Worm (Caenorhabditis elegans) whole organism, mixed stage, embryonic: Measurements from ENCODE around the gene mfsd-13.2.
A peak's percentile ranks its signal among the peaks of the same experiment; 100 is the strongest.

Source experiments
- M03D4.4 ChIP-seq: sonication (generic microtip); optimal IDR thresholded peaks from 2 replicates; lab custom pipeline; 2017; ENCODE audit warnings: mild to moderate bottlenecking, missing genetic modification characterization, missing compliant biosample characterization
- bed-3 ChIP-seq: fragments of 200-800 bp; sonication (Bioruptor generic); optimal IDR thresholded peaks from 3 replicates; lab custom pipeline; 2018; ENCODE audit warnings: mild to moderate bottlenecking, missing genetic modification characterization, moderate library complexity, missing compliant biosample characterization
- blmp-1 ChIP-seq: fragments of 150-350 bp; optimal IDR thresholded peaks from 2 replicates; lab custom pipeline; 2014; ENCODE audit warnings: missing biosample characterization, missing genetic modification characterization
- ceh-39 ChIP-seq: fragments of 150-350 bp; optimal IDR thresholded peaks from 2 replicates; lab custom pipeline; 2014; ENCODE audit warnings: missing biosample characterization, missing genetic modification characterization
- ceh-43 ChIP-seq: fragments of 200-800 bp; sonication (Bioruptor generic); optimal IDR thresholded peaks from 2 replicates; lab custom pipeline; 2018; ENCODE audit warnings: mild to moderate bottlenecking, missing genetic modification characterization, moderate library complexity, missing compliant biosample characterization
- ceh-83 ChIP-seq: fragments of 200-800 bp; sonication (Bioruptor generic); optimal IDR thresholded peaks from 2 replicates; lab custom pipeline; 2018; ENCODE audit warnings: mild to moderate bottlenecking, missing genetic modification characterization, missing compliant biosample characterization
- ces-1 ChIP-seq: fragments of 150-350 bp; optimal IDR thresholded peaks from 2 replicates; lab custom pipeline; 2014; ENCODE audit warnings: missing biosample characterization, missing genetic modification reagents, missing genetic modification characterization
- cnd-1 ChIP-seq: fragments of 200-800 bp; sonication (Bioruptor generic); optimal IDR thresholded peaks from 2 replicates; lab custom pipeline; 2018; ENCODE audit warnings: mild to moderate bottlenecking, missing genetic modification characterization, missing compliant biosample characterization
- drap-1 ChIP-seq: fragments of 200-800 bp; sonication (Bioruptor generic); optimal IDR thresholded peaks from 3 replicates; lab custom pipeline; 2018; ENCODE audit warnings: mild to moderate bottlenecking, missing genetic modification characterization, missing compliant biosample characterization
- elt-1 ChIP-seq: sonication (generic microtip); optimal IDR thresholded peaks from 2 replicates; lab custom pipeline; 2017; ENCODE audit warnings: missing genetic modification characterization, mild to moderate bottlenecking, missing compliant biosample characterization, antibody characterized with exemption, moderate library complexity, borderline replicate concordance; ENCODE audit not compliant: insufficient read depth
- elt-3 ChIP-seq: fragments of 150-350 bp; optimal IDR thresholded peaks from 2 replicates; lab custom pipeline; 2014; ENCODE audit warnings: missing biosample characterization, missing genetic modification characterization
- flh-1 ChIP-seq: fragments of 200-800 bp; sonication (Bioruptor generic); optimal IDR thresholded peaks from 2 replicates; lab custom pipeline; 2018; ENCODE audit warnings: mild to moderate bottlenecking, missing genetic modification characterization, moderate library complexity, missing compliant biosample characterization
- ham-2 ChIP-seq: fragments of 200-800 bp; sonication (Bioruptor generic); optimal IDR thresholded peaks from 2 replicates; lab custom pipeline; 2018; ENCODE audit warnings: mild to moderate bottlenecking, missing genetic modification characterization, missing compliant biosample characterization
- hlh-1 ChIP-seq: fragments of 150-350 bp; optimal IDR thresholded peaks from 2 replicates; lab custom pipeline; 2014; ENCODE audit warnings: missing biosample characterization, missing genetic modification reagents, missing genetic modification characterization
- lin-13 ChIP-seq: fragments of 150-350 bp; optimal IDR thresholded peaks from 2 replicates; lab custom pipeline; 2014; ENCODE audit warnings: missing biosample characterization, missing genetic modification characterization
- lin-32 ChIP-seq: fragments of 200-800 bp; sonication (Bioruptor generic); optimal IDR thresholded peaks from 2 replicates; lab custom pipeline; 2018; ENCODE audit warnings: mild to moderate bottlenecking, missing genetic modification characterization, missing compliant biosample characterization
- lsy-2 ChIP-seq: fragments of 150-350 bp; optimal IDR thresholded peaks from 2 replicates; lab custom pipeline; 2014; ENCODE audit warnings: missing biosample characterization, missing genetic modification characterization
- mab-5 ChIP-seq: fragments of 150-350 bp; optimal IDR thresholded peaks from 2 replicates; lab custom pipeline; 2014; ENCODE audit warnings: missing biosample characterization, missing genetic modification characterization
- mep-1 ChIP-seq: fragments of 150-350 bp; optimal IDR thresholded peaks from 2 replicates; lab custom pipeline; 2017; ENCODE audit warnings: missing biosample characterization, missing genetic modification reagents, missing genetic modification characterization, inconsistent platforms
- mls-2 ChIP-seq: sonication (generic microtip); optimal IDR thresholded peaks from 2 replicates; lab custom pipeline; 2016; ENCODE audit warnings: mild to moderate bottlenecking, missing genetic modification characterization, moderate library complexity, missing compliant biosample characterization
- nhr-12 ChIP-seq: fragments of 150-350 bp; optimal IDR thresholded peaks from 2 replicates; lab custom pipeline; 2014; ENCODE audit warnings: missing biosample characterization, missing genetic modification characterization
- nhr-2 ChIP-seq: fragments of 150-350 bp; optimal IDR thresholded peaks from 2 replicates; lab custom pipeline; 2014; ENCODE audit warnings: missing biosample characterization, missing genetic modification characterization
- nhr-237 ChIP-seq: fragments of 150-350 bp; optimal IDR thresholded peaks from 2 replicates; lab custom pipeline; 2014; ENCODE audit warnings: missing biosample characterization, missing genetic modification characterization
- nhr-28 ChIP-seq: fragments of 150-350 bp; optimal IDR thresholded peaks from 2 replicates; lab custom pipeline; 2014; ENCODE audit warnings: missing biosample characterization, missing genetic modification characterization
- nhr-76 ChIP-seq: sonication (generic microtip); optimal IDR thresholded peaks from 2 replicates; lab custom pipeline; 2017; ENCODE audit warnings: missing biosample characterization, missing genetic modification characterization
- pha-4 ChIP-seq: fragments of 150-350 bp; optimal IDR thresholded peaks from 2 replicates; lab custom pipeline; 2018; ENCODE audit warnings: missing biosample characterization, missing genetic modification reagents, missing genetic modification characterization
- sem-2 ChIP-seq: fragments of 200-800 bp; sonication (Bioruptor generic); optimal IDR thresholded peaks from 2 replicates; lab custom pipeline; 2018; ENCODE audit warnings: mild to moderate bottlenecking, missing genetic modification characterization, missing compliant biosample characterization
- snpc-4 ChIP-seq: fragments of 150-350 bp; optimal IDR thresholded peaks from 2 replicates; lab custom pipeline; 2014; ENCODE audit warnings: missing biosample characterization, missing genetic modification characterization
- sptf-1 ChIP-seq: sonication (generic microtip); optimal IDR thresholded peaks from 2 replicates; lab custom pipeline; 2017; ENCODE audit warnings: mild to moderate bottlenecking, missing genetic modification characterization, moderate library complexity, missing compliant biosample characterization
- tbx-8 ChIP-seq: fragments of 200-800 bp; sonication (Bioruptor generic); optimal IDR thresholded peaks from 2 replicates; lab custom pipeline; 2018; ENCODE audit warnings: mild to moderate bottlenecking, missing genetic modification characterization, moderate library complexity, missing compliant biosample characterization
- unc-120 ChIP-seq: sonication (generic microtip); optimal IDR thresholded peaks from 2 replicates; lab custom pipeline; 2017; ENCODE audit warnings: missing genetic modification characterization, missing compliant biosample characterization; ENCODE audit not compliant: poor library complexity, severe bottlenecking
- unc-39 ChIP-seq: fragments of 150-350 bp; optimal IDR thresholded peaks from 2 replicates; lab custom pipeline; 2014; ENCODE audit warnings: missing biosample characterization, missing genetic modification characterization
- unc-62 ChIP-seq: fragments of 150-350 bp; optimal IDR thresholded peaks from 2 replicates; lab custom pipeline; 2014; ENCODE audit warnings: missing biosample characterization, missing genetic modification reagents, missing genetic modification characterization
- zip-8 ChIP-seq: fragments of 150-350 bp; optimal IDR thresholded peaks from 2 replicates; lab custom pipeline; 2014; ENCODE audit warnings: missing biosample characterization, missing genetic modification characterization
- ztf-11 ChIP-seq: fragments of 150-350 bp; optimal IDR thresholded peaks from 2 replicates; lab custom pipeline; 2014; ENCODE audit warnings: missing biosample characterization, missing genetic modification characterization

mfsd-13.2 gene

DNA sequence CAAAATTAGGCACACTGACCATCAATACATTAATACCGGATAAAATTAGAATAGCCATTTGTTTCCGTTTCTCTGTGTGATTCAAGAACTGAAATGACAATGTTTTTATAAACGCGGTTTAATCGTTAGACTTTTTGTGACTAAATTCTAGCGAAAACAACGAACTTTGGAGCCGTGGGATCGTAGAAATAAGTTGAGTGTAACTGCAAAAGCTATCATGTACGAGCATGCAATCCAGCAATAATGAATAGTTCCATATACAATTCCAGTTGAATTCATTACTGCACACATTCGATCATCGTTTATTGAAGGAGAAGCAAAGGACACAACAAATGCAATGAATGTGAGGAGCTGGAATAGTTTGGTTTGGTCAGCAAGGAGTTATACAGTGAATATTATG is 20.5 kb upstream of the mfsd-13.2 start:
- TF ChIP-seq unc-62 (GFP tag; lab: Kevin White, UChicago), result no peak
- TF ChIP-seq ceh-83, result no peak
- TF ChIP-seq nhr-2 (tag; lab: Kevin White, UChicago), result no peak
- TF ChIP-seq lin-32 (GFP tag; lab: Kevin White, UChicago), result no peak
- no peak for TF ChIP-seq mep-1 (tag; lab: Kevin White, UChicago)

DNA sequence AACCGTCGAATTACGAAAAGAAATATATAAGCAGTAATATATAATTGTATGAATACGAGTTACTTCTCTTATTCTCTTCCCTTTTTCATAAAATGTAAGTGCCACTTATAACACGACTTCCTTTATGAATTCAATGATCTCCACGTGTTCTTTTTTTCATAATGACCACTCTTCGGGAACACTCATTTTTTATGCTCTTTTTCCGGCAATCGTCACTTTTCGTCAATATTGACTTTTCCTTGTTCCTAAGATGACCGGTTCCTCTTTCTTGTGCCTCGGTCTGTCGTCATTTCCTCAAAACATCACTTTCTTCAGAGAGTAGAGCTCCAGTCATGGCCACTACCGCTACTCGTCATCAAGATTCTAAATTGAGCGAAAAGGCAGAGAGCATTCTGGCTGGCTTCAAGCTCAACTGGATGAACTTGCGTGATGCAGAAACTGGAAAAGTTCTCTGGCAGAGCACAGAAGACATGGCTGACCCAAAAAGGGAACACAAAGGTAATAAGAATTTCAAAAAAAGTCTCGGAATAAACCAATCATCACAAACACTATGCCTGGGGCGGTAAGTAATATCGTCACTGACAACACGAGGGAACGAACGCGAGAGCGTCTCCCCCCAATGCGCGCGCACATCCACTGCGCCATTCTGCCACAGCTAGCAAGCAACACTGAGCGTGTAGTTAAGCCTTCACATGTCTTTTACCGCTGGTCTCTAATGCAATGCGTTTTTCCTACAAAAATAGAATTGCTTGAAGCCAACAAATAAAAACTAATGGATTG is 18.0 kb upstream of the mfsd-13.2 start, which contains the start of gene pdl-1:
pdl-1 (plus strand) TSS at position 309 of the 780 bp plus-strand sequence.
- TF ChIP-seq unc-39 (tag; lab: Kevin White, UChicago), result peak; percentile 59
- peak; percentile 93 for TF ChIP-seq sem-2
- peak; percentile 91 for TF ChIP-seq ceh-43 (GFP tag; lab: Kevin White, UChicago)
- TF ChIP-seq unc-120 (tag; lab: Kevin White, UChicago), result peak; percentile 91
- peak; percentile 78 for TF ChIP-seq tbx-8 (GFP tag; lab: Kevin White, UChicago)
- no peak for TF ChIP-seq snpc-4 (tag; lab: Kevin White, UChicago)
- peak; percentile 67 for TF ChIP-seq nhr-76 (tag; lab: Kevin White, UChicago)
- TF ChIP-seq blmp-1 (tag; lab: Kevin White, UChicago), result peak; percentile 5
- TF ChIP-seq mab-5 (tag; lab: Kevin White, UChicago), result peak; percentile 2
- peak; percentile 55 for TF ChIP-seq lin-13 (tag; lab: Kevin White, UChicago)
- peak; percentile 93 for TF ChIP-seq lin-32 (GFP tag; lab: Kevin White, UChicago)
- TF ChIP-seq ces-1 (GFP tag; lab: Kevin White, UChicago), result no peak
- TF ChIP-seq unc-62 (GFP tag; lab: Kevin White, UChicago), result peak; percentile 45
- peak; percentile 60 for TF ChIP-seq ztf-11 (tag; lab: Kevin White, UChicago)
- peak; percentile 96 for TF ChIP-seq M03D4.4 (tag; lab: Kevin White, UChicago)
- TF ChIP-seq flh-1 (GFP tag; lab: Kevin White, UChicago), result peak; percentile 90
- TF ChIP-seq pha-4 (tag; lab: Kevin White, UChicago), result peak; percentile 84
- TF ChIP-seq nhr-28, result peak; percentile 43
- peak; percentile 98 for TF ChIP-seq drap-1
- peak; percentile 12 for TF ChIP-seq lsy-2
- TF ChIP-seq elt-1 (tag; lab: Kevin White, UChicago), result peak; percentile 21
- peak; percentile 97 for TF ChIP-seq sptf-1
- TF ChIP-seq mls-2 (tag; lab: Kevin White, UChicago), result peak; percentile 98
- TF ChIP-seq bed-3 (GFP tag; lab: Kevin White, UChicago), result peak; percentile 92
- TF ChIP-seq hlh-1 (tag; lab: Kevin White, UChicago), result peak; percentile 74
- TF ChIP-seq ham-2 (GFP tag; lab: Kevin White, UChicago), result peak; percentile 94
- TF ChIP-seq zip-8 (tag; lab: Kevin White, UChicago), result no peak
- peak; percentile 98 for TF ChIP-seq ceh-83
- no peak for TF ChIP-seq mep-1 (tag; lab: Kevin White, UChicago)
- peak; percentile 21 for TF ChIP-seq nhr-237 (tag; lab: Kevin White, UChicago)
- TF ChIP-seq ceh-39 (tag; lab: Kevin White, UChicago), result no peak
- TF ChIP-seq elt-3, result no peak
- peak; percentile 97 for TF ChIP-seq cnd-1 (tag; lab: Kevin White, UChicago)
- TF ChIP-seq nhr-2 (tag; lab: Kevin White, UChicago), result no peak
- no peak for TF ChIP-seq nhr-12 (tag; lab: Kevin White, UChicago)

DNA sequence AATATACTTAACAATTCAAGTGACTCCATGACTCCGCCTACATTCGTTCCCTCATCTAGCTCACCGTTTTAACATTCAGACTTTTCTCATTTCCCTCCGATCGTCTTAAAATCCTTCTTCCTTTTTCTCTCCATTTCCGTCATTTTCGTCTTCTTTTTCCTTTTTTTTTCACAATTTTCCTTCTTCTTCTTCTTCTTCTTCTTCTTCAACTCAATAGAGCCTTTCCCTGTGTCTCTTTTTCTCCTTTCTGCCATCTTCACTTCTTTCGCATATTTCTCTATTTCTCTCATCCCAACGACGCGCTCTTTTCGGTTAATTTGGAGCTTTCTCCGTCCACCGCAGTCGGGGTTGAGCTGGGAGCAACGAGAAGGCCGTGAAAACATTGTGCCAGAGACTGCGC is 17.0 kb upstream of the mfsd-13.2 start:
- TF ChIP-seq unc-120 (tag; lab: Kevin White, UChicago) (peak; percentile 87), ces-1 (GFP tag; lab: Kevin White, UChicago) (peak; percentile 86), mls-2 (tag; lab: Kevin White, UChicago) (peak; percentile 7), ham-2 (GFP tag; lab: Kevin White, UChicago) (no peak)
